Fruit fly (Drosophila melanogaster) whole organism, pupa: ENCODE results near the gene Cngl.

ENCODE experiments used
- EcR ChIP-seq: fragments of 200-800 bp; sonication (Bioruptor generic); optimal IDR thresholded peaks from 3 replicates; lab custom pipeline; 2019; ENCODE audit warnings: missing biosample characterization, missing genetic modification characterization, mild to moderate bottlenecking, moderate library complexity, missing genetic modification reagents
- Ets98B ChIP-seq: fragments of 200-800 bp; sonication (Bioruptor generic); IDR thresholded peaks from 2 replicates; pipeline ENCODE4 v1.3.6; 2022; ENCODE audit warnings: missing biosample characterization, missing genetic modification characterization

DNA sequence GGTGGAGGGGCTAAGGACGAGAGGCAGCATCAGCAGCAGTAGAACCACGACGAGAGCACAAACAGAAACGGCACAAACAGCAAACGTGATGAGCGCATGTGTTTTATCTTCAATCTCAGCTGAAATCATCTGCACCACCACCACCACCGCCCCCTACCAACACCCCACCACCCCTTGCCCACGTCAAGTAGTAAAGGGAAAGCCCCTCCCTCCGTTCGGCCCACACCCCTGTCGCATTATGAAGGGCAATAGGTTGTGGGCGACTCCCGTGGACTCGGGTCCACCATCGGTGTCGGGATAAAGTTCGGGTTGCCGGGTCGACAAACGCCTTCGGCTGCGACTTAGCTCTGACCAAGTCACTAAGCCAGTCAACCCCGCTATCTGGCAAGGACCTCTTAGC is 2.5 kb upstream of the Cngl start:
- no peak for TF ChIP-seq EcR
- no peak for TF ChIP-seq Ets98B (GFP tag; lab: Robert Waterston, UW)
